Comparison of ENCODE assay signal across 2 worm cellular contexts in genomic region chrX:10395668-10396067, ce11.
TF ChIP-seq lines count a peak whose summit lies in the region.

No protein-coding gene starts in this region.

TF ChIP-seq in whole organism, L2 larva, 48 proteins besides CTCF, POLR2A, EP300 and RAD21 (continued from another document):
- TF ChIP-seq nhr-77 (tag; optimal IDR thresholded peaks at IDR 0.05; lab: Kevin White, UChicago), result no peak

TF ChIP-seq in whole organism, L4 larva, 104 proteins besides CTCF, POLR2A, EP300 and RAD21 (continued from another document):
- TF ChIP-seq daf-12 (tag; optimal IDR thresholded peaks at IDR 0.05; lab: Kevin White, UChicago), result no peak
- no peak for TF ChIP-seq dpl-1 (GFP tag; optimal IDR thresholded peaks at IDR 0.05; lab: Kevin White, UChicago)
- TF ChIP-seq skn-1 (tag; optimal IDR thresholded peaks at IDR 0.05; lab: Kevin White, UChicago), result no peak
- TF ChIP-seq mdt-29 (GFP tag; IDR thresholded peaks at IDR 0.05; lab: Robert Waterston, UW), result no peak
- no peak for TF ChIP-seq dmd-8 (GFP tag; IDR thresholded peaks at IDR 0.05; lab: Robert Waterston, UW)
- no peak for TF ChIP-seq hlh-30 (tag; optimal IDR thresholded peaks at IDR 0.05; lab: Kevin White, UChicago; ENCODE audit: insufficient read depth)
- TF ChIP-seq ces-1 (GFP tag; optimal IDR thresholded peaks at IDR 0.05; lab: Kevin White, UChicago), result no peak
- no peak for TF ChIP-seq spr-1 (tag; optimal IDR thresholded peaks at IDR 0.05; lab: Kevin White, UChicago)
- TF ChIP-seq unc-39 (tag; optimal IDR thresholded peaks at IDR 0.05; lab: Kevin White, UChicago), result no peak
- no peak for TF ChIP-seq ztf-7 (tag; optimal IDR thresholded peaks at IDR 0.05; lab: Kevin White, UChicago)
- no peak for TF ChIP-seq aly-2 (tag; optimal IDR thresholded peaks at IDR 0.05; lab: Kevin White, UChicago)
- TF ChIP-seq egl-43 (GFP tag; IDR thresholded peaks at IDR 0.05; lab: Robert Waterston, UW), result peak; percentile 47; the same call in 1 of the 2 replicates
- peak; percentile 28 for TF ChIP-seq nhr-28 (tag; optimal IDR thresholded peaks at IDR 0.05; lab: Kevin White, UChicago)
- peak; percentile 24 for TF ChIP-seq mxl-3 (GFP tag; optimal IDR thresholded peaks at IDR 0.05; lab: Kevin White, UChicago)
- no peak for TF ChIP-seq Y48G9A.11 (GFP tag; IDR thresholded peaks at IDR 0.05; lab: Robert Waterston, UW)
- no peak for TF ChIP-seq nhr-102 (tag; optimal IDR thresholded peaks at IDR 0.05; lab: Kevin White, UChicago)
- TF ChIP-seq lin-15B (tag; optimal IDR thresholded peaks at IDR 0.05; lab: Kevin White, UChicago), result no peak
- no peak for TF ChIP-seq vab-7 (GFP tag; IDR thresholded peaks at IDR 0.05; lab: Robert Waterston, UW)
- no peak for TF ChIP-seq F37D6.2 (tag; optimal IDR thresholded peaks at IDR 0.05; lab: Kevin White, UChicago)
- TF ChIP-seq fkh-10 (GFP tag; optimal IDR thresholded peaks at IDR 0.05; lab: Kevin White, UChicago), result no peak
- no peak for TF ChIP-seq ceh-82 (tag; optimal IDR thresholded peaks at IDR 0.05; lab: Kevin White, UChicago)
- no peak for TF ChIP-seq nhr-111 (GFP tag; optimal IDR thresholded peaks at IDR 0.05; lab: Kevin White, UChicago)
- TF ChIP-seq snpc-1.2 (GFP tag; IDR thresholded peaks at IDR 0.05; lab: Robert Waterston, UW), result no peak
- no peak for TF ChIP-seq nhr-48 (tag; optimal IDR thresholded peaks at IDR 0.05; lab: Kevin White, UChicago)
- no peak for TF ChIP-seq unc-130 (GFP tag; optimal IDR thresholded peaks at IDR 0.05; lab: Kevin White, UChicago)
- no peak for TF ChIP-seq ZK337.2 (GFP tag; IDR thresholded peaks at IDR 0.05; lab: Robert Waterston, UW)
- peak; percentile 92 for TF ChIP-seq aha-1 (tag; lab: Kevin White, UChicago)
- TF ChIP-seq nhr-76 (tag; optimal IDR thresholded peaks at IDR 0.05; lab: Kevin White, UChicago), result no peak
- TF ChIP-seq T26A8.4 (GFP tag; IDR thresholded peaks at IDR 0.05; lab: Robert Waterston, UW), result no peak
- no peak for TF ChIP-seq daf-16 (GFP tag; optimal IDR thresholded peaks at IDR 0.05; lab: Kevin White, UChicago)
- peak; percentile 45 for TF ChIP-seq daf-16 (tag; optimal IDR thresholded peaks at IDR 0.05; lab: Kevin White, UChicago)
- TF ChIP-seq duxl-1 (tag; optimal IDR thresholded peaks at IDR 0.05; lab: Kevin White, UChicago; ENCODE audit: poor library complexity), result no peak
- no peak for TF ChIP-seq nhr-41 (GFP tag; IDR thresholded peaks at IDR 0.05; lab: Robert Waterston, UW)
- TF ChIP-seq unc-62 (GFP tag; optimal IDR thresholded peaks at IDR 0.05 in 1 of 2; lab: Kevin White, UChicago), result peak in 1 of 2 experiments; percentile 25
- no peak for TF ChIP-seq unc-62 (tag; optimal IDR thresholded peaks at IDR 0.05; lab: Kevin White, UChicago)
- no peak for TF ChIP-seq Y5F2A.4 (GFP tag; optimal IDR thresholded peaks at IDR 0.05; lab: Kevin White, UChicago)
- no peak for TF ChIP-seq Y75B8A.6 (GFP tag; IDR thresholded peaks at IDR 0.05; lab: Robert Waterston, UW)
- peak; percentile 26 for TF ChIP-seq dve-1 (tag; optimal IDR thresholded peaks at IDR 0.05; lab: Kevin White, UChicago; ENCODE audit: insufficient read depth)
- no peak for TF ChIP-seq nhr-25 (tag; optimal IDR thresholded peaks at IDR 0.05; lab: Kevin White, UChicago; ENCODE audit: borderline replicate concordance, insufficient read depth)
- TF ChIP-seq ceh-20 (GFP tag; IDR thresholded peaks at IDR 0.05; lab: Robert Waterston, UW), result no peak
- no peak for TF ChIP-seq cey-2 (tag; optimal IDR thresholded peaks at IDR 0.05; lab: Kevin White, UChicago; ENCODE audit: borderline replicate concordance, insufficient read depth)
- no peak for TF ChIP-seq lin-1 (GFP tag; IDR thresholded peaks at IDR 0.05; lab: Robert Waterston, UW)
- no peak for TF ChIP-seq arid-1 (GFP tag; conservative IDR thresholded peaks at IDR 0.05; lab: Robert Waterston, UW)
- no peak for TF ChIP-seq tra-1 (GFP tag; IDR thresholded peaks at IDR 0.05; lab: Robert Waterston, UW)
- TF ChIP-seq ztf-11 (tag; optimal IDR thresholded peaks at IDR 0.05; lab: Kevin White, UChicago), result no peak
- TF ChIP-seq mes-2 (tag; optimal IDR thresholded peaks at IDR 0.05; lab: Kevin White, UChicago; ENCODE audit: poor library complexity, severe bottlenecking), result peak; percentile 45
- no peak for TF ChIP-seq Y105C5A.15 (GFP tag; IDR thresholded peaks at IDR 0.05; lab: Robert Waterston, UW)
- TF ChIP-seq attf-4 (tag; optimal IDR thresholded peaks at IDR 0.05; lab: Kevin White, UChicago), result no peak
- TF ChIP-seq mep-1 (tag; optimal IDR thresholded peaks at IDR 0.05; lab: Kevin White, UChicago), result peak; percentile 36
- no peak for TF ChIP-seq madf-9 (GFP tag; conservative IDR thresholded peaks at IDR 0.05; lab: Robert Waterston, UW)
- TF ChIP-seq ceh-62 (tag; optimal IDR thresholded peaks at IDR 0.05; lab: Kevin White, UChicago), result no peak
- TF ChIP-seq dmd-6 (GFP tag; IDR thresholded peaks at IDR 0.05; lab: Robert Waterston, UW), result peak; percentile 30
- no peak for TF ChIP-seq mxl-2 (GFP tag; conservative IDR thresholded peaks at IDR 0.05; lab: Robert Waterston, UW)
- no peak for TF ChIP-seq jun-1 (tag; optimal IDR thresholded peaks at IDR 0.05; lab: Kevin White, UChicago)
- no peak for TF ChIP-seq ctbp-1 (GFP tag; IDR thresholded peaks at IDR 0.05; lab: Robert Waterston, UW)
- TF ChIP-seq D1046.2 (GFP tag; IDR thresholded peaks at IDR 0.05; lab: Robert Waterston, UW), result no peak
- no peak for TF ChIP-seq gei-8 (GFP tag; optimal IDR thresholded peaks at IDR 0.05; lab: Kevin White, UChicago)
- no peak for TF ChIP-seq F26F4.8 (GFP tag; conservative IDR thresholded peaks at IDR 0.05; lab: Robert Waterston, UW)
- no peak for TF ChIP-seq pha-4 (GFP tag; IDR thresholded peaks at IDR 0.05; lab: Robert Waterston, UW)
- TF ChIP-seq pha-4 (tag; optimal IDR thresholded peaks at IDR 0.05; lab: Kevin White, UChicago), result no peak
- no peak for TF ChIP-seq ceh-44 (GFP tag; IDR thresholded peaks at IDR 0.05; lab: Robert Waterston, UW)
- no peak for TF ChIP-seq php-3 (GFP tag; IDR thresholded peaks at IDR 0.05; lab: Robert Waterston, UW)
- no peak for TF ChIP-seq sdz-12 (GFP tag; optimal IDR thresholded peaks at IDR 0.05; lab: Kevin White, UChicago)
- TF ChIP-seq zfp-2 (tag; optimal IDR thresholded peaks at IDR 0.05; lab: Kevin White, UChicago), result no peak
- no peak for TF ChIP-seq tag-97 (GFP tag; IDR thresholded peaks at IDR 0.05; lab: Robert Waterston, UW)
- TF ChIP-seq madf-5 (GFP tag; IDR thresholded peaks at IDR 0.05; lab: Robert Waterston, UW), result no peak
- TF ChIP-seq hif-1 (tag; optimal IDR thresholded peaks at IDR 0.05; lab: Kevin White, UChicago), result no peak
